Worm (Caenorhabditis elegans) whole organism, midembryonic: Measurements from ENCODE around the gene lab-2.

Source experiments
- T22C8.4 ChIP-seq: fragments of 200-800 bp; sonication (Bioruptor generic); IDR thresholded peaks from 2 replicates; pipeline ENCODE4 v1.3.6; 2022; ENCODE audit warnings: missing genetic modification characterization, missing compliant biosample characterization
- cog-1 ChIP-seq: sonication (generic microtip); optimal IDR thresholded peaks from 2 replicates; lab custom pipeline; 2016; ENCODE audit warnings: missing genetic modification characterization, missing compliant biosample characterization
- flt-1 ChIP-seq: fragments of 200-800 bp; sonication (Bioruptor generic); IDR thresholded peaks from 2 replicates; pipeline ENCODE4 v1.3.6; 2022; ENCODE audit warnings: missing genetic modification characterization, missing compliant biosample characterization
- klf-2 ChIP-seq: fragments of 200-800 bp; sonication (Bioruptor generic); conservative IDR thresholded peaks from 2 replicates; pipeline ENCODE4 v1.3.6; 2022; ENCODE audit warnings: missing genetic modification reagents, missing genetic modification characterization, missing compliant biosample characterization
- med-1 ChIP-seq: sonication (generic microtip); optimal IDR thresholded peaks from 2 replicates; lab custom pipeline; 2017; ENCODE audit warnings: missing genetic modification characterization, mild to moderate bottlenecking, missing compliant biosample characterization, antibody characterized with exemption, missing genetic modification reagents; ENCODE audit not compliant: insufficient read depth
- ref-1 ChIP-seq: fragments of 200-800 bp; sonication (Bioruptor generic); conservative IDR thresholded peaks from 2 replicates; pipeline ENCODE4 v1.3.6; 2022; ENCODE audit warnings: missing genetic modification reagents, missing genetic modification characterization, missing compliant biosample characterization
- tab-1 ChIP-seq: fragments of 200-800 bp; sonication (Bioruptor generic); IDR thresholded peaks from 2 replicates; pipeline ENCODE4 v1.3.6; 2022; ENCODE audit warnings: missing genetic modification characterization, missing compliant biosample characterization
- ztf-23 ChIP-seq: fragments of 200-800 bp; sonication (Bioruptor generic); IDR thresholded peaks from 2 replicates; pipeline ENCODE4 v1.3.6; 2022; ENCODE audit warnings: missing genetic modification reagents, missing genetic modification characterization, missing compliant biosample characterization
- ztf-29 ChIP-seq: fragments of 200-800 bp; sonication (Bioruptor generic); IDR thresholded peaks from 2 replicates; pipeline ENCODE4 v1.3.6; 2022; ENCODE audit warnings: missing genetic modification reagents, missing genetic modification characterization, missing compliant biosample characterization

DNA sequence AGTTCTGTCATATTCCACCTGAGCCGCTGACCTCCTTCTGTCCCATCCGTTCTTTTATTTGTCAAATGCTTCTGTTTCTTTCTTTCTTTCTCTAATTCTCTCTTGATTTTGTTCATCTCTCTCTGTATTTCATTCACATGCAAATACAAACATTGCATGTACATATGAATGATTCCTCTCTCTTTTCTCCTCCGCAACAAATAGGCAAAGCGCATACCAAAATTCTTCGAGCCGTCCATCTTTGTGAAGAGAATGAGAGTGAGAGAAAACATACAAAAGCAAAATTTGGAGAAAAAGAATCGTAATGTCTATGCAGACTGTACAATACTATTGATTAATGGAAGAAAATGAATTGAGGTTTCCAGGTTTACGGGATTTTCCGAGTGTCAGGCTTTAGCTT lies 12.1 kb downstream of the lab-2 start:
- TF ChIP-seq ztf-23 (no peak), flt-1 (GFP tag; lab: Robert Waterston, UW) (no peak), ref-1 (GFP tag; lab: Robert Waterston, UW) (no peak), klf-2 (GFP tag; lab: Robert Waterston, UW) (no peak), med-1 (no peak), cog-1 (tag; lab: Kevin White, UChicago) (peak; percentile 7), ztf-29 (GFP tag; lab: Robert Waterston, UW) (no peak), tab-1 (GFP tag; lab: Robert Waterston, UW) (no peak), T22C8.4 (GFP tag; lab: Robert Waterston, UW) (no peak)
